1 worm cellular context compared by ENCODE assay signal in the genomic region with DNA sequence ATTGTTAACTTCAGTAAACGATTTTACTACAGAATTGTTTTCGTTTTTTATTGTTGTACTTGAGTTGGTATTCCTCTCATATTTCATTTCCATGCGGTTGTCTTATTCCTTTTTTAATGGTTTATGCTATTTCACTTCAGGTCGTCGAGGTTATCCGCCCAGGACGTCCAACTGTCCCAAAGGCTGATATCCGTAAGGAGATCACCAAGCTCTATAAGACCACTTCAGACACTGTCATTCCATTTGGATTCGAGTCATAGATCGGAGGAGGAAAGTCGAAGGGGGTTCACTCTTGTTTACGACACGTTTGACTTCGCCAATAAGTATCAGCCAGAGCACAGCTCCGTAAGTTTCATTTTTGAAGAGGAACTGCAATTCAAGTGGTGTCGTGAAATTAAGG.
TF ChIP-seq lines count a peak whose summit lies in the region.

T07A9.14 (plus strand) TSS at position 124 of the 400 bp plus-strand sequence.

TF ChIP-seq in whole organism, young adult, 124 proteins besides CTCF, POLR2A, EP300 and RAD21 (continued from another document):
- TF ChIP-seq F10E7.11 (tag; optimal IDR thresholded peaks at IDR 0.05; lab: Kevin White, UChicago) (no peak), aptf-3 (GFP tag; IDR thresholded peaks at IDR 0.05; lab: Robert Waterston, UW) (no peak), efl-1 (GFP tag; optimal IDR thresholded peaks at IDR 0.05; lab: Kevin White, UChicago) (no peak), ZK185.1 (tag; optimal IDR thresholded peaks at IDR 0.05; lab: Kevin White, UChicago; ENCODE audit: poor library complexity, severe bottlenecking) (no peak), Y56A3A.18 (GFP tag; IDR thresholded peaks at IDR 0.05; lab: Robert Waterston, UW) (0 out of 2 replicates have a peak, but pooled peaks have one; percentile 18), C06A6.2 (GFP tag; conservative IDR thresholded peaks at IDR 0.05; lab: Robert Waterston, UW) (no peak), snpc-1.1 (tag; optimal IDR thresholded peaks at IDR 0.05; lab: Kevin White, UChicago; ENCODE audit: insufficient read depth) (peak; percentile 14), ceh-27 (GFP tag; optimal IDR thresholded peaks at IDR 0.05; lab: Kevin White, UChicago) (no peak), B0261.1 (tag; optimal IDR thresholded peaks at IDR 0.05; lab: Kevin White, UChicago) (no peak), gei-17 (GFP tag; optimal IDR thresholded peaks at IDR 0.05; lab: Kevin White, UChicago) (no peak), pha-4 (tag; optimal IDR thresholded peaks at IDR 0.05; lab: Kevin White, UChicago) (no peak), mxl-1 (tag; optimal IDR thresholded peaks at IDR 0.05; lab: Kevin White, UChicago) (peak; percentile 20), nfyb-1 (GFP tag; IDR thresholded peaks at IDR 0.05; lab: Robert Waterston, UW) (peak; percentile 60; the same call in 1 of the 2 replicates), snpc-4 (GFP tag; optimal IDR thresholded peaks at IDR 0.05; lab: Kevin White, UChicago) (no peak), snpc-4 (tag; optimal IDR thresholded peaks at IDR 0.05; lab: Kevin White, UChicago) (peak in 2 of 4 experiments; percentile 2 to 29), snpc-3.4 (tag; optimal IDR thresholded peaks at IDR 0.05; lab: Kevin White, UChicago) (no peak), Y53F4B.3 (GFP tag; IDR thresholded peaks at IDR 0.05; lab: Robert Waterston, UW) (no peak), somi-1 (GFP tag; optimal IDR thresholded peaks at IDR 0.05; lab: Kevin White, UChicago) (no peak), lag-1 (GFP tag; IDR thresholded peaks at IDR 0.05; lab: Robert Waterston, UW) (no peak), fkh-3 (tag; optimal IDR thresholded peaks at IDR 0.05; lab: Kevin White, UChicago) (no peak), Y67H2A.10 (GFP tag; conservative IDR thresholded peaks at IDR 0.05; lab: Robert Waterston, UW) (no peak), Y79H2A.3 (GFP tag; conservative IDR thresholded peaks at IDR 0.05; lab: Robert Waterston, UW) (no peak), lir-1 (GFP tag; conservative IDR thresholded peaks at IDR 0.05; lab: Robert Waterston, UW) (no peak), rec-8 (tag; optimal IDR thresholded peaks at IDR 0.05; lab: Kevin White, UChicago) (no peak), F55B11.4 (tag; optimal IDR thresholded peaks at IDR 0.05; lab: Kevin White, UChicago; ENCODE audit: borderline replicate concordance, insufficient read depth) (no peak), aptf-2 (GFP tag; conservative IDR thresholded peaks at IDR 0.05; lab: Robert Waterston, UW) (no peak), B0336.3 (GFP tag; IDR thresholded peaks at IDR 0.05; lab: Robert Waterston, UW) (peak; percentile 64; the same call in 1 of the 2 replicates), F22D6.2 (tag; optimal IDR thresholded peaks at IDR 0.05; lab: Kevin White, UChicago) (no peak), egl-18 (GFP tag; IDR thresholded peaks at IDR 0.05; lab: Robert Waterston, UW) (no peak), nhr-27 (tag; optimal IDR thresholded peaks at IDR 0.05; lab: Kevin White, UChicago) (no peak), egrh-3 (GFP tag; IDR thresholded peaks at IDR 0.05; lab: Robert Waterston, UW) (no peak), lin-54 (GFP tag; optimal IDR thresholded peaks at IDR 0.05; lab: Kevin White, UChicago) (peak; percentile 64), rcor-1 (GFP tag; IDR thresholded peaks at IDR 0.05; lab: Robert Waterston, UW) (peak; percentile 43; the same call in 1 of the 2 replicates), nhr-80 (tag; optimal IDR thresholded peaks at IDR 0.05; lab: Kevin White, UChicago) (no peak), lin-26 (GFP tag; IDR thresholded peaks at IDR 0.05; lab: Robert Waterston, UW) (0 out of 2 replicates have a peak, but pooled peaks have one; percentile 32), sea-2 (GFP tag; IDR thresholded peaks at IDR 0.05; lab: Robert Waterston, UW) (no peak), egl-44 (GFP tag; IDR thresholded peaks at IDR 0.05; lab: Robert Waterston, UW) (no peak), ztf-22 (GFP tag; optimal IDR thresholded peaks at IDR 0.05; lab: Kevin White, UChicago) (no peak), nhr-120 (GFP tag; IDR thresholded peaks at IDR 0.05; lab: Robert Waterston, UW) (no peak), ztf-25 (GFP tag; IDR thresholded peaks at IDR 0.05; lab: Robert Waterston, UW) (no peak), repo-1 (tag; optimal IDR thresholded peaks at IDR 0.05; lab: Kevin White, UChicago) (peak; percentile 43), lsl-1 (GFP tag; optimal IDR thresholded peaks at IDR 0.05; lab: Kevin White, UChicago) (no peak), bed-1 (GFP tag; IDR thresholded peaks at IDR 0.05; lab: Robert Waterston, UW) (no peak), nhr-90 (tag; optimal IDR thresholded peaks at IDR 0.05; lab: Kevin White, UChicago) (no peak), F37B4.10 (GFP tag; IDR thresholded peaks at IDR 0.05; lab: Robert Waterston, UW) (no peak), him-1 (tag; optimal IDR thresholded peaks at IDR 0.05; lab: Kevin White, UChicago) (peak; percentile 9), mes-4 (tag; optimal IDR thresholded peaks at IDR 0.05; lab: Kevin White, UChicago) (peak; percentile 11), K12H6.12 (tag; optimal IDR thresholded peaks at IDR 0.05; lab: Kevin White, UChicago) (no peak), ztf-3 (GFP tag; optimal IDR thresholded peaks at IDR 0.05; lab: Kevin White, UChicago) (no peak), ceh-40 (GFP tag; IDR thresholded peaks at IDR 0.05; lab: Robert Waterston, UW) (0 out of 2 replicates have a peak, but pooled peaks have one; percentile 54), dox-1 (GFP tag; IDR thresholded peaks at IDR 0.05; lab: Robert Waterston, UW) (no peak), let-607 (tag; optimal IDR thresholded peaks at IDR 0.05; lab: Kevin White, UChicago) (no peak)
